Fruit fly (Drosophila melanogaster) whole organism, embryonic: ENCODE results near the gene CG15515.

ENCODE experiments used
- CG10209 ChIP-seq: fragments of 200-800 bp; sonication (Bioruptor generic); optimal IDR thresholded peaks from 3 replicates; lab custom pipeline; 2017; ENCODE audit warnings: missing biosample characterization, mild to moderate bottlenecking, missing genetic modification characterization, missing genetic modification reagents
- CG10274 ChIP-seq: fragments of 200-800 bp; sonication (Bioruptor generic); optimal IDR thresholded peaks from 3 replicates; lab custom pipeline; 2017; ENCODE audit warnings: missing biosample characterization, mild to moderate bottlenecking, missing genetic modification characterization
- CG11456 ChIP-seq: fragments of 200-800 bp; sonication (Bioruptor generic); IDR thresholded peaks from 3 replicates; pipeline ENCODE4 v1.3.6; 2022; ENCODE audit warnings: missing biosample characterization, missing genetic modification characterization
- CG1233 ChIP-seq: fragments of 200-800 bp; sonication (Bioruptor generic); optimal IDR thresholded peaks from 4 replicates; lab custom pipeline; 2018; ENCODE audit warnings: missing biosample characterization, mild to moderate bottlenecking, missing genetic modification characterization
- CG14441 ChIP-seq: fragments of 200-800 bp; sonication (Bioruptor generic); IDR thresholded peaks from 2 replicates; pipeline ENCODE4 v1.3.6; 2022; ENCODE audit warnings: missing biosample characterization, missing genetic modification characterization
- CG1529 ChIP-seq: fragments of 200-800 bp; sonication (Bioruptor generic); optimal IDR thresholded peaks from 3 replicates; lab custom pipeline; 2018; ENCODE audit warnings: missing biosample characterization, missing genetic modification characterization
- CG17802 ChIP-seq: fragments of 200-800 bp; sonication (Bioruptor generic); optimal IDR thresholded peaks from 2 replicates; lab custom pipeline; 2018; ENCODE audit warnings: missing biosample characterization, mild to moderate bottlenecking, missing genetic modification characterization, moderate library complexity
- CG18262 ChIP-seq: fragments of 200-800 bp; optimal IDR thresholded peaks from 3 replicates; lab custom pipeline; 2019; ENCODE audit warnings: missing biosample characterization, mild to moderate bottlenecking, missing genetic modification characterization, moderate library complexity
- CG18476 ChIP-seq: fragments of 200-800 bp; sonication (Bioruptor generic); optimal IDR thresholded peaks from 2 replicates; lab custom pipeline; 2016; ENCODE audit warnings: missing biosample characterization, mild to moderate bottlenecking, missing genetic modification characterization
- CG18619 ChIP-seq: fragments of 200-800 bp; sonication (Bioruptor generic); optimal IDR thresholded peaks from 3 replicates; lab custom pipeline; 2017; ENCODE audit warnings: missing biosample characterization, mild to moderate bottlenecking, missing genetic modification characterization
- CG31224 ChIP-seq: fragments of 200-800 bp; sonication (Bioruptor generic); IDR thresholded peaks from 2 replicates; pipeline ENCODE4 v1.3.6; 2022; ENCODE audit warnings: missing biosample characterization, missing genetic modification characterization
- CG34376 ChIP-seq: fragments of 200-800 bp; sonication (Bioruptor generic); optimal IDR thresholded peaks from 2 replicates; lab custom pipeline; 2018; ENCODE audit warnings: missing biosample characterization, mild to moderate bottlenecking, missing genetic modification characterization
- CG7372 ChIP-seq: fragments of 200-800 bp; sonication (Bioruptor generic); IDR thresholded peaks from 2 replicates; pipeline ENCODE4 v1.3.6; 2022; ENCODE audit warnings: missing biosample characterization, missing genetic modification characterization
- CG7556 ChIP-seq: fragments of 200-800 bp; sonication (Bioruptor generic); optimal IDR thresholded peaks from 2 replicates; lab custom pipeline; 2017; ENCODE audit warnings: missing biosample characterization, mild to moderate bottlenecking, missing genetic modification characterization
- CG9817 ChIP-seq: fragments of 200-800 bp; sonication (Bioruptor generic); optimal IDR thresholded peaks from 2 replicates; lab custom pipeline; 2018; ENCODE audit warnings: missing biosample characterization, mild to moderate bottlenecking, missing genetic modification characterization, moderate library complexity
- CG9876 ChIP-seq: fragments of 200-800 bp; sonication (Bioruptor generic); optimal IDR thresholded peaks from 2 replicates; lab custom pipeline; 2016; ENCODE audit warnings: missing biosample characterization, missing genetic modification characterization
- CHES-1-like ChIP-seq: fragments of 200-800 bp; sonication (Bioruptor generic); optimal IDR thresholded peaks from 2 replicates; lab custom pipeline; 2016; ENCODE audit warnings: missing biosample characterization, missing genetic modification characterization
- Dad ChIP-seq: fragments of 200-800 bp; sonication (Bioruptor generic); optimal IDR thresholded peaks from 3 replicates; lab custom pipeline; 2016; ENCODE audit warnings: missing biosample characterization, missing genetic modification characterization
- Dbx ChIP-seq: fragments of 200-800 bp; sonication (Bioruptor generic); IDR thresholded peaks from 3 replicates; pipeline ENCODE4 v1.3.6; 2022; ENCODE audit warnings: missing biosample characterization, missing genetic modification characterization
- Dll ChIP-seq: fragments of 200-800 bp; sonication (Bioruptor generic); IDR thresholded peaks from 4 replicates; pipeline ENCODE4 v1.3.6; 2022; ENCODE audit warnings: missing biosample characterization, missing genetic modification characterization; ENCODE audit not compliant: partially characterized antibody
- ERR ChIP-seq: fragments of 200-800 bp; sonication (Bioruptor generic); optimal IDR thresholded peaks from 2 replicates; lab custom pipeline; 2016; ENCODE audit warnings: missing biosample characterization, missing genetic modification characterization
- Fer2 ChIP-seq: fragments of 200-800 bp; sonication (Bioruptor generic); optimal IDR thresholded peaks from 2 replicates; lab custom pipeline; 2018; ENCODE audit warnings: missing biosample characterization, mild to moderate bottlenecking, missing genetic modification characterization, moderate library complexity
- HLH3B ChIP-seq: fragments of 200-800 bp; sonication (Bioruptor generic); IDR thresholded peaks from 2 replicates; pipeline ENCODE4 v1.3.6; 2022; ENCODE audit warnings: missing biosample characterization, missing genetic modification characterization
- HLH4C ChIP-seq: fragments of 200-800 bp; sonication (Bioruptor generic); IDR thresholded peaks from 3 replicates; pipeline ENCODE4 v1.3.6; 2022; ENCODE audit warnings: missing biosample characterization, missing genetic modification characterization; ENCODE audit not compliant: partially characterized antibody
- HmgD ChIP-seq: fragments of 200-800 bp; sonication (Bioruptor generic); optimal IDR thresholded peaks from 3 replicates; lab custom pipeline; 2016; ENCODE audit warnings: missing biosample characterization, missing genetic modification characterization
- Hmr ChIP-seq: fragments of 200-800 bp; sonication (Bioruptor generic); optimal IDR thresholded peaks from 3 replicates; lab custom pipeline; 2017; ENCODE audit warnings: mild to moderate bottlenecking, missing biosample characterization, missing genetic modification reagents, missing genetic modification characterization
- Hr39 ChIP-seq: fragments of >200 bp; optimal IDR thresholded peaks from 2 replicates; lab custom pipeline; 2017
- MBD-R2 ChIP-seq: fragments of 200-800 bp; sonication (Bioruptor generic); IDR thresholded peaks from 2 replicates; pipeline ENCODE4 v1.3.6; 2022; ENCODE audit warnings: missing biosample characterization, missing genetic modification characterization
- Med ChIP-seq: fragments of 200-800 bp; sonication (Bioruptor generic); peaks from one replicate; lab custom pipeline; 2016; ENCODE audit warnings: missing biosample characterization, missing genetic modification characterization, mild to moderate bottlenecking, inconsistent platforms, moderate library complexity
- Vsx1 ChIP-seq: fragments of 200-800 bp; sonication (Bioruptor generic); optimal IDR thresholded peaks from 2 replicates; lab custom pipeline; 2017; ENCODE audit warnings: missing biosample characterization, mild to moderate bottlenecking, missing genetic modification characterization, missing genetic modification reagents
- ara ChIP-seq: fragments of 200-800 bp; sonication (Bioruptor generic); IDR thresholded peaks from 2 replicates; pipeline ENCODE4 v1.3.6; 2022; ENCODE audit warnings: missing biosample characterization, missing genetic modification characterization
- ase ChIP-seq: fragments of 200-800 bp; sonication (Bioruptor generic); IDR thresholded peaks from 3 replicates; pipeline ENCODE4 v1.3.6; 2022; ENCODE audit warnings: missing biosample characterization, missing genetic modification characterization
- bsh ChIP-seq, 2 experiments: fragments of 200-800 bp; sonication (Bioruptor generic); optimal IDR thresholded peaks; 2 replicates each; lab custom pipeline; 2017 to 2018; ENCODE audit warnings: mild to moderate bottlenecking in 2 of 2, missing biosample characterization in 2 of 2, missing genetic modification characterization in 2 of 2, moderate library complexity in 1 of 2
- gce ChIP-seq: fragments of 200-800 bp; sonication (Bioruptor generic); IDR thresholded peaks from 3 replicates; pipeline ENCODE4 v1.3.6; 2022; ENCODE audit warnings: missing biosample characterization, missing genetic modification characterization
- gsb ChIP-seq: fragments of 200-800 bp; sonication (Bioruptor generic); IDR thresholded peaks from 2 replicates; pipeline ENCODE4 v1.3.6; 2022; ENCODE audit warnings: missing biosample characterization, missing genetic modification characterization
- nerfin-2 ChIP-seq: fragments of 200-800 bp; sonication (Bioruptor generic); IDR thresholded peaks from 2 replicates; pipeline ENCODE4 v1.3.6; 2022; ENCODE audit warnings: missing biosample characterization, missing genetic modification characterization; ENCODE audit not compliant: partially characterized antibody
- pho ChIP-seq: fragments of 200-800 bp; sonication (Bioruptor generic); optimal IDR thresholded peaks from 2 replicates; lab custom pipeline; 2016; ENCODE audit warnings: missing biosample characterization, missing genetic modification characterization
- ranshi ChIP-seq: fragments of 200-800 bp; sonication (Bioruptor generic); IDR thresholded peaks from 2 replicates; pipeline ENCODE4 v1.3.6; 2022; ENCODE audit warnings: missing biosample characterization, missing genetic modification characterization
- rib ChIP-seq: fragments of 200-800 bp; sonication (Bioruptor generic); IDR thresholded peaks from 2 replicates; pipeline ENCODE4 v1.3.6; 2022; ENCODE audit warnings: missing biosample characterization, missing genetic modification characterization
- sens ChIP-seq: fragments of 200-800 bp; sonication (Bioruptor generic); peaks from one replicate; lab custom pipeline; 2016; ENCODE audit warnings: missing biosample characterization, missing genetic modification characterization
- sens-2 ChIP-seq: fragments of 200-800 bp; sonication (Bioruptor generic); IDR thresholded peaks from 2 replicates; pipeline ENCODE4 v1.3.6; 2022; ENCODE audit warnings: missing biosample characterization, missing genetic modification characterization
- ssp ChIP-seq: fragments of 200-800 bp; sonication (Bioruptor generic); IDR thresholded peaks from 2 replicates; pipeline ENCODE4 v1.3.6; 2022; ENCODE audit warnings: missing biosample characterization, missing genetic modification characterization
- usp ChIP-seq: fragments of >200 bp; optimal IDR thresholded peaks from 2 replicates; lab custom pipeline; 2017; ENCODE audit warnings: missing biosample characterization, missing genetic modification characterization
- wor ChIP-seq: fragments of 200-800 bp; sonication (Bioruptor generic); IDR thresholded peaks from 2 replicates; pipeline ENCODE4 v1.3.6; 2022; ENCODE audit warnings: missing biosample characterization, missing genetic modification characterization
- zfh1 ChIP-seq: fragments of 200-800 bp; sonication (Bioruptor generic); IDR thresholded peaks from 3 replicates; pipeline ENCODE4 v1.3.6; 2022; ENCODE audit warnings: missing biosample characterization, missing genetic modification characterization

The CG15515 gene

dm6 chr3R:29859763-29860162 is 45.5 kb upstream of the CG15515 start (continued):
- TF ChIP-seq CG34376 (GFP tag; lab: Kevin White, UChicago) (peak; percentile 64), ase (GFP tag; lab: Robert Waterston, UW) (peak; percentile 28; the same call in 1 of the 3 replicates), ara (GFP tag; lab: Robert Waterston, UW) (no peak), CG18476 (peak; percentile 21), CHES-1-like (GFP tag; lab: Kevin White, UChicago) (peak; percentile 39), Fer2 (tag; lab: Kevin White, UChicago) (no peak), CG7372 (GFP tag; lab: Robert Waterston, UW) (peak; percentile 54; the same call in 1 of the 2 replicates), rib (GFP tag; lab: Robert Waterston, UW) (0 out of 2 replicates have a peak, but pooled peaks have one; percentile 14), nerfin-2 (peak; percentile 58; the same call in 1 of the 2 replicates), CG18262 (tag; lab: Kevin White, UChicago) (peak; percentile 32), HLH4C (peak; percentile 68), Vsx1 (GFP tag; lab: Kevin White, UChicago) (no peak), gce (GFP tag; lab: Robert Waterston, UW) (no peak), MBD-R2 (GFP tag; lab: Robert Waterston, UW) (peak; percentile 68), zfh1 (peak; percentile 56; the same call in 2 of the 3 replicates), CG1233 (GFP tag; lab: Kevin White, UChicago) (peak; percentile 28), Hmr (GFP tag; lab: Kevin White, UChicago) (peak; percentile 61), sens (GFP tag; lab: Kevin White, UChicago) (peak; percentile 94), CG7556 (GFP tag; lab: Kevin White, UChicago) (peak; percentile 13), ranshi (GFP tag; lab: Robert Waterston, UW) (peak; percentile 43; the same call in 1 of the 2 replicates), ERR (GFP tag; lab: Kevin White, UChicago) (no peak), ssp (GFP tag; lab: Robert Waterston, UW) (peak; percentile 52), HmgD (GFP tag; lab: Kevin White, UChicago) (no peak), Dbx (GFP tag; lab: Robert Waterston, UW) (peak; percentile 60; the same call in 1 of the 3 replicates), CG1529 (no peak), CG17802 (tag; lab: Kevin White, UChicago) (peak; percentile 11), HLH3B (GFP tag; lab: Robert Waterston, UW) (peak; percentile 22; the same call in 1 of the 2 replicates), CG10209 (peak; percentile 37), Hr39 (lab: Kevin White, UChicago) (no peak), CG11456 (GFP tag; lab: Robert Waterston, UW) (0 out of 3 replicates have a peak, but pooled peaks have one; percentile 52), wor (GFP tag; lab: Robert Waterston, UW) (no peak), usp (no peak), CG10274 (no peak), CG18619 (GFP tag; lab: Kevin White, UChicago) (peak; percentile 16), sens-2 (GFP tag; lab: Robert Waterston, UW) (peak; percentile 38; the same call in 1 of the 2 replicates), Med (GFP tag; lab: Kevin White, UChicago) (peak; percentile 94), CG31224 (GFP tag; lab: Robert Waterston, UW) (0 out of 2 replicates have a peak, but pooled peaks have one; percentile 34), CG9817 (peak; percentile 45), CG9876 (GFP tag; lab: Kevin White, UChicago) (no peak), bsh (GFP tag; optimal IDR thresholded peaks at IDR 0.05; lab: Kevin White, UChicago) (peak in 1 of 2 experiments; percentile 24), pho (GFP tag; lab: Kevin White, UChicago) (peak; percentile 42), gsb (no peak), Dad (no peak), CG14441 (GFP tag; lab: Robert Waterston, UW) (peak; percentile 61), Dll (GFP tag; lab: Robert Waterston, UW) (peak; percentile 47; the same call in 1 of the 4 replicates)
